Worm (Caenorhabditis elegans): ENCODE data around the gene cest-34.

- TF ChIP-seq B0019.2 (GFP tag; conservative IDR thresholded peaks at IDR 0.05) (no peak), unc-130 (GFP tag; optimal IDR thresholded peaks at IDR 0.05) (no peak), ccch-3 (GFP tag; optimal IDR thresholded peaks at IDR 0.05) (no peak), efl-1 (GFP tag; optimal IDR thresholded peaks at IDR 0.05) (no peak), egl-44 (GFP tag; IDR thresholded peaks at IDR 0.05) (no peak), F37B4.10 (GFP tag; IDR thresholded peaks at IDR 0.05) (no peak), ceh-40 (GFP tag; IDR thresholded peaks at IDR 0.05) (no peak), madf-10 (tag; optimal IDR thresholded peaks at IDR 0.05) (no peak), ama-1 (optimal IDR thresholded peaks at IDR 0.05) (no peak), ama-1 (GFP tag; optimal IDR thresholded peaks at IDR 0.05) (no peak), rec-8 (tag; optimal IDR thresholded peaks at IDR 0.05) (no peak), Y79H2A.3 (GFP tag; conservative IDR thresholded peaks at IDR 0.05) (no peak), K12H6.12 (tag; optimal IDR thresholded peaks at IDR 0.05) (no peak)
These were observed 17.1 kb upstream of the cest-34 start for ce11 chrV:6659533-6659932.
